Fruit fly (Drosophila melanogaster): ENCODE measurements around the gene CG10237.

The CG10237 gene

dm6 chr2L:19416602-19417497, 25.7 kb downstream of the CG10237 start, which contains the start of gene Lectin-galC1 (continued):
- TF ChIP-seq CG1647 (GFP tag; optimal IDR thresholded peaks at IDR 0.05) (peak; percentile 87), CG4282 (GFP tag; optimal IDR thresholded peaks at IDR 0.05) (peak; percentile 77), CG10979 (tag; optimal IDR thresholded peaks at IDR 0.05) (peak; percentile 90), ATbp (GFP tag; optimal IDR thresholded peaks at IDR 0.05) (peak; percentile 89), E2f2 (GFP tag; IDR thresholded peaks at IDR 0.05) (peak; percentile 61), Nf-YA (GFP tag; IDR thresholded peaks at IDR 0.05) (peak; percentile 46), CG6765 (GFP tag; optimal IDR thresholded peaks at IDR 0.05) (no peak), Oli (tag; optimal IDR thresholded peaks at IDR 0.05) (peak; percentile 91), NK7.1 (GFP tag; optimal IDR thresholded peaks at IDR 0.05) (peak; percentile 79), corto (GFP tag; optimal IDR thresholded peaks at IDR 0.05) (no peak), en (GFP tag; optimal IDR thresholded peaks at IDR 0.05) (peak; percentile 87), CHES-1-like (GFP tag; optimal IDR thresholded peaks at IDR 0.05) (peak; percentile 88), Deaf1 (tag; optimal IDR thresholded peaks at IDR 0.05) (peak; percentile 10), Dbx (GFP tag; IDR thresholded peaks at IDR 0.05) (peak; percentile 66; the same call in 1 of the 3 replicates), grn (GFP tag; optimal IDR thresholded peaks at IDR 0.05) (peak; percentile 40), tup (GFP tag; optimal IDR thresholded peaks at IDR 0.05) (peak; percentile 55), CG8765 (GFP tag; IDR thresholded peaks at IDR 0.05) (no peak), CG1233 (GFP tag; optimal IDR thresholded peaks at IDR 0.05) (peak; percentile 85), CG17568 (GFP tag; optimal IDR thresholded peaks at IDR 0.05) (peak; percentile 85), CG2889 (GFP tag; IDR thresholded peaks at IDR 0.05) (peak; percentile 70; the same call in 2 of the 3 replicates), Chrac-16 (GFP tag; optimal IDR thresholded peaks at IDR 0.05) (peak; percentile 88), bbx (GFP tag; IDR thresholded peaks at IDR 0.05; ENCODE audit: partially characterized antibody) (no peak), vnd (GFP tag; IDR thresholded peaks at IDR 0.05; ENCODE audit: partially characterized antibody) (no peak), tap (tag; optimal IDR thresholded peaks at IDR 0.05) (peak; percentile 84), CG4424 (GFP tag; optimal IDR thresholded peaks at IDR 0.05) (peak; percentile 88), Bgb (GFP tag; IDR thresholded peaks at IDR 0.05; ENCODE audit: partially characterized antibody) (no peak), sisA (GFP tag; IDR thresholded peaks at IDR 0.05) (peak; percentile 88; the same call in 1 of the 2 replicates), HmgD (GFP tag; optimal IDR thresholded peaks at IDR 0.05) (peak; percentile 30), CG14965 (GFP tag; optimal IDR thresholded peaks at IDR 0.05; ENCODE audit: borderline replicate concordance) (peak; percentile 77), br (optimal IDR thresholded peaks at IDR 0.05) (no peak), unpg (GFP tag; optimal IDR thresholded peaks at IDR 0.05) (peak; percentile 93), CG11696 (GFP tag; IDR thresholded peaks at IDR 0.05) (peak; percentile 69; the same call in 1 of the 2 replicates), CrebB (tag; optimal IDR thresholded peaks at IDR 0.05) (peak; percentile 58), CG1602 (GFP tag; optimal IDR thresholded peaks at IDR 0.05) (peak; percentile 89), run (tag; optimal IDR thresholded peaks at IDR 0.05) (peak; percentile 83), CG10147 (GFP tag; optimal IDR thresholded peaks at IDR 0.05) (peak; percentile 80), CG4404 (GFP tag; IDR thresholded peaks at IDR 0.05) (peak; percentile 77), CG17912 (GFP tag; optimal IDR thresholded peaks at IDR 0.05) (peak; percentile 29), Sox102F (GFP tag; optimal IDR thresholded peaks at IDR 0.05) (peak; percentile 93), Meics (GFP tag; optimal IDR thresholded peaks at IDR 0.05) (peak; percentile 76), B-H1 (GFP tag; IDR thresholded peaks at IDR 0.05) (peak; percentile 81), CG4707 (GFP tag; optimal IDR thresholded peaks at IDR 0.05) (peak; percentile 60), CG13624 (GFP tag; optimal IDR thresholded peaks at IDR 0.05) (peak; percentile 82), CG16815 (GFP tag; optimal IDR thresholded peaks at IDR 0.05) (peak; percentile 72), CG16813 (GFP tag; IDR thresholded peaks at IDR 0.05; ENCODE audit: partially characterized antibody) (no peak), gcm2 (GFP tag; optimal IDR thresholded peaks at IDR 0.05) (peak; percentile 84), ci (GFP tag; IDR thresholded peaks at IDR 0.05) (peak; percentile 95), mam (GFP tag; optimal IDR thresholded peaks at IDR 0.05) (peak; percentile 70), Ets65A (GFP tag) (peak; percentile 96)
